Worm (Caenorhabditis elegans) whole organism, young adult: Measurements from ENCODE around the gene D1086.9.

Experiments
- B0336.3 ChIP-seq: fragments of 200-800 bp; sonication (Bioruptor generic); IDR thresholded peaks from 2 replicates; pipeline ENCODE4 v1.3.6; 2022; ENCODE audit warnings: missing genetic modification characterization, missing compliant biosample characterization
- D2030.7 ChIP-seq: fragments of 200-800 bp; sonication (Bioruptor generic); IDR thresholded peaks from 2 replicates; pipeline ENCODE4 v1.3.6; 2022; ENCODE audit warnings: missing genetic modification reagents, missing genetic modification characterization, missing compliant biosample characterization
- F10E7.11 ChIP-seq: sonication (generic microtip); optimal IDR thresholded peaks from 2 replicates; lab custom pipeline; 2017; ENCODE audit warnings: mild to moderate bottlenecking, missing genetic modification characterization, moderate library complexity, missing compliant biosample characterization
- F23B12.7 ChIP-seq: sonication (generic microtip); optimal IDR thresholded peaks from 2 replicates; lab custom pipeline; 2017; ENCODE audit warnings: missing genetic modification characterization, mild to moderate bottlenecking, missing compliant biosample characterization, antibody characterized with exemption, moderate library complexity; ENCODE audit not compliant: insufficient read depth
- F52B5.7 ChIP-seq: sonication (generic microtip); optimal IDR thresholded peaks from 2 replicates; lab custom pipeline; 2016; ENCODE audit warnings: mild to moderate bottlenecking, missing genetic modification characterization, missing compliant biosample characterization
- F57C9.4 ChIP-seq: sonication (generic microtip); optimal IDR thresholded peaks from 2 replicates; lab custom pipeline; 2017; ENCODE audit warnings: mild to moderate bottlenecking, missing genetic modification characterization, missing compliant biosample characterization
- Y56A3A.18 ChIP-seq: fragments of 200-800 bp; sonication (Bioruptor generic); IDR thresholded peaks from 2 replicates; pipeline ENCODE4 v1.3.6; 2022; ENCODE audit warnings: missing genetic modification reagents, missing genetic modification characterization, missing compliant biosample characterization
- Y79H2A.3 ChIP-seq: fragments of 200-800 bp; sonication (Bioruptor generic); conservative IDR thresholded peaks from 2 replicates; pipeline ENCODE4 v1.3.6; 2022; ENCODE audit warnings: missing genetic modification reagents, missing genetic modification characterization, missing compliant biosample characterization
- ZK185.1 ChIP-seq: sonication (generic microtip); optimal IDR thresholded peaks from 2 replicates; lab custom pipeline; 2016; ENCODE audit warnings: mild to moderate bottlenecking, missing genetic modification characterization, missing compliant biosample characterization; ENCODE audit not compliant: poor library complexity, severe bottlenecking
- akir-1 ChIP-seq: fragments of 200-800 bp; sonication (Bioruptor generic); optimal IDR thresholded peaks from 2 replicates; lab custom pipeline; 2018; ENCODE audit warnings: mild to moderate bottlenecking, missing genetic modification characterization, moderate library complexity, missing compliant biosample characterization
- aptf-2 ChIP-seq: fragments of 200-800 bp; sonication (Bioruptor generic); conservative IDR thresholded peaks from 2 replicates; pipeline ENCODE4 v1.3.6; 2022; ENCODE audit warnings: missing genetic modification reagents, missing genetic modification characterization, missing compliant biosample characterization
- bed-1 ChIP-seq: fragments of 200-800 bp; sonication (Bioruptor generic); IDR thresholded peaks from 2 replicates; pipeline ENCODE4 v1.3.6; 2022; ENCODE audit warnings: missing genetic modification reagents, missing genetic modification characterization, missing compliant biosample characterization
- bed-2 ChIP-seq: fragments of 200-800 bp; sonication (Bioruptor generic); IDR thresholded peaks from 2 replicates; pipeline ENCODE4 v1.3.6; 2022; ENCODE audit warnings: missing genetic modification reagents, missing genetic modification characterization, missing compliant biosample characterization
- ceh-40 ChIP-seq: fragments of 200-800 bp; sonication (Bioruptor generic); IDR thresholded peaks from 2 replicates; pipeline ENCODE4 v1.3.6; 2022; ENCODE audit warnings: missing genetic modification characterization, missing compliant biosample characterization
- ceh-79 ChIP-seq: sonication (generic microtip); optimal IDR thresholded peaks from 2 replicates; lab custom pipeline; 2017; ENCODE audit warnings: mild to moderate bottlenecking, missing genetic modification characterization, missing compliant biosample characterization
- dox-1 ChIP-seq: fragments of 200-800 bp; sonication (Bioruptor generic); IDR thresholded peaks from 2 replicates; pipeline ENCODE4 v1.3.6; 2022; ENCODE audit warnings: missing genetic modification reagents, missing genetic modification characterization, missing compliant biosample characterization
- egl-44 ChIP-seq: fragments of 200-800 bp; sonication (Bioruptor generic); IDR thresholded peaks from 2 replicates; pipeline ENCODE4 v1.3.6; 2022; ENCODE audit warnings: missing genetic modification reagents, missing genetic modification characterization, missing compliant biosample characterization
- fkh-3 ChIP-seq: sonication (generic microtip); optimal IDR thresholded peaks from 2 replicates; lab custom pipeline; 2016; ENCODE audit warnings: mild to moderate bottlenecking, missing genetic modification characterization, missing compliant biosample characterization
- hmg-1.2 ChIP-seq: fragments of 200-800 bp; sonication (Bioruptor generic); IDR thresholded peaks from 2 replicates; pipeline ENCODE4 v1.3.6; 2022; ENCODE audit warnings: missing genetic modification reagents, missing genetic modification characterization, missing compliant biosample characterization
- let-607 ChIP-seq, 2 experiments: fragments of 200-800 bp in 1 of 2; sonication (Bioruptor generic) in 1 of 2; sonication (generic microtip) in 1 of 2; optimal IDR thresholded peaks; 2 replicates each; lab custom pipeline; 2016 to 2018; ENCODE audit warnings: mild to moderate bottlenecking in 2 of 2, missing compliant biosample characterization in 2 of 2, missing genetic modification characterization in 2 of 2, moderate library complexity in 2 of 2, missing genotype in 1 of 2
- lin-40 ChIP-seq: sonication (generic microtip); optimal IDR thresholded peaks from 2 replicates; lab custom pipeline; 2016; ENCODE audit warnings: missing genetic modification characterization, mild to moderate bottlenecking, missing compliant biosample characterization, missing genotype, missing genetic modification reagents
- lsy-27 ChIP-seq: sonication (generic microtip); optimal IDR thresholded peaks from 2 replicates; lab custom pipeline; 2017; ENCODE audit warnings: missing genetic modification characterization, mild to moderate bottlenecking, missing compliant biosample characterization, antibody characterized with exemption, missing genotype, borderline replicate concordance; ENCODE audit not compliant: insufficient read depth
- mcd-1 ChIP-seq: fragments of 200-800 bp; sonication (Bioruptor generic); IDR thresholded peaks from 2 replicates; pipeline ENCODE4 v1.3.6; 2022; ENCODE audit warnings: missing genetic modification reagents, missing genetic modification characterization, missing compliant biosample characterization
- rcor-1 ChIP-seq: fragments of 200-800 bp; sonication (Bioruptor generic); IDR thresholded peaks from 2 replicates; pipeline ENCODE4 v1.3.6; 2022; ENCODE audit warnings: missing genetic modification reagents, missing genetic modification characterization, missing compliant biosample characterization
- repo-1 ChIP-seq: sonication (generic microtip); optimal IDR thresholded peaks from 2 replicates; lab custom pipeline; 2017; ENCODE audit warnings: mild to moderate bottlenecking, missing genetic modification characterization, missing compliant biosample characterization
- rpc-1 ChIP-seq, 2 experiments: fragments of 150-350 bp in 1 of 2; sonication (generic microtip) in 1 of 2; optimal IDR thresholded peaks; 2 replicates each; lab custom pipeline; 2014 to 2018; ENCODE audit warnings: missing biosample characterization in 1 of 2, missing genetic modification characterization in 1 of 2, missing genetic modification reagents in 1 of 2, missing genotype in 1 of 2
- snpc-1.1 ChIP-seq: sonication (generic microtip); optimal IDR thresholded peaks from 2 replicates; lab custom pipeline; 2017; ENCODE audit warnings: missing genetic modification characterization, mild to moderate bottlenecking, missing compliant biosample characterization, antibody characterized with exemption, moderate library complexity, missing genotype, missing genetic modification reagents; ENCODE audit not compliant: insufficient read depth
- snpc-4 ChIP-seq, 5 experiments: fragments of 150-350 bp in 1 of 5; sonication (generic microtip) in 4 of 5; optimal IDR thresholded peaks; 2 replicates each; lab custom pipeline; 2014 to 2018; ENCODE audit warnings: missing genetic modification characterization in 5 of 5, missing biosample characterization in 3 of 5, antibody characterized with exemption in 2 of 5, mild to moderate bottlenecking in 2 of 5, missing compliant biosample characterization in 2 of 5, missing genotype in 2 of 5, moderate library complexity in 2 of 5, missing genetic modification reagents in 1 of 5
- somi-1 ChIP-seq: fragments of 200-800 bp; sonication (Bioruptor generic); optimal IDR thresholded peaks from 2 replicates; lab custom pipeline; 2018; ENCODE audit warnings: mild to moderate bottlenecking, missing genetic modification characterization, missing compliant biosample characterization
- sptf-2 ChIP-seq: fragments of 200-800 bp; sonication (Bioruptor generic); optimal IDR thresholded peaks from 2 replicates; lab custom pipeline; 2018; ENCODE audit warnings: mild to moderate bottlenecking, missing genetic modification characterization, missing compliant biosample characterization
- tlf-1 ChIP-seq: fragments of 200-800 bp; sonication (Bioruptor generic); optimal IDR thresholded peaks from 2 replicates; lab custom pipeline; 2018; ENCODE audit warnings: mild to moderate bottlenecking, missing genetic modification characterization, missing compliant biosample characterization
- xnd-1 ChIP-seq: sonication (generic microtip); optimal IDR thresholded peaks from 2 replicates; lab custom pipeline; 2016; ENCODE audit warnings: missing genotype, missing genetic modification reagents, missing genetic modification characterization, missing compliant biosample characterization
- zfh-2 ChIP-seq: fragments of 200-800 bp; sonication (Bioruptor generic); conservative IDR thresholded peaks from 2 replicates; pipeline ENCODE4 v1.3.6; 2022; ENCODE audit warnings: missing genetic modification reagents, missing genetic modification characterization, missing compliant biosample characterization
- ztf-18 ChIP-seq: sonication (generic microtip); optimal IDR thresholded peaks from 2 replicates; lab custom pipeline; 2016; ENCODE audit warnings: missing genotype, mild to moderate bottlenecking, missing genetic modification characterization, missing compliant biosample characterization

D1086.9 gene

ce11 chrV:14055097-14055496, 49.0 kb upstream of the D1086.9 start (continued):
- TF ChIP-seq ztf-18: peak; percentile 55
- peak; percentile 73 for TF ChIP-seq F52B5.7 (tag; lab: Kevin White, UChicago)
- peak; percentile 99 for TF ChIP-seq mcd-1 (GFP tag; lab: Robert Waterston, UW)

ce11 chrV:14057540-14057939, 46.5 kb upstream of the D1086.9 start, which contains the start of gene F58D12.3:
Gene F58D12.3 (plus strand): TSS chrV:14057840.
- TF ChIP-seq akir-1 (GFP tag; lab: Kevin White, UChicago) (no peak), F23B12.7 (tag; lab: Kevin White, UChicago) (no peak), aptf-2 (no peak), repo-1 (tag; lab: Kevin White, UChicago) (no peak), rpc-1 (optimal IDR thresholded peaks at IDR 0.05; lab: Kevin White, UChicago) (no peak), rpc-1 (tag; optimal IDR thresholded peaks at IDR 0.05; lab: Kevin White, UChicago) (no peak), let-607 (tag; optimal IDR thresholded peaks at IDR 0.05; lab: Kevin White, UChicago) (no peak), ceh-79 (tag; lab: Kevin White, UChicago) (no peak), F57C9.4 (tag; lab: Kevin White, UChicago) (no peak), ZK185.1 (tag; lab: Kevin White, UChicago) (no peak), mcd-1 (GFP tag; lab: Robert Waterston, UW) (no peak), zfh-2 (GFP tag; lab: Robert Waterston, UW) (no peak), sptf-2 (GFP tag; lab: Kevin White, UChicago) (no peak), Y79H2A.3 (no peak), D2030.7 (GFP tag; lab: Robert Waterston, UW) (no peak), rcor-1 (GFP tag; lab: Robert Waterston, UW) (no peak), fkh-3 (no peak), snpc-4 (GFP tag; optimal IDR thresholded peaks at IDR 0.05; lab: Kevin White, UChicago) (no peak), snpc-4 (tag; optimal IDR thresholded peaks at IDR 0.05; lab: Kevin White, UChicago) (no peak), lin-40 (tag; lab: Kevin White, UChicago) (no peak), Y56A3A.18 (GFP tag; lab: Robert Waterston, UW) (no peak)
- TF ChIP-seq, all 124 proteins: peak for 0

ce11 chrV:14063980-14064379, 40.1 kb upstream of the D1086.9 start:
- TF ChIP-seq rpc-1 (optimal IDR thresholded peaks at IDR 0.05; lab: Kevin White, UChicago) (no peak), rpc-1 (tag; optimal IDR thresholded peaks at IDR 0.05; lab: Kevin White, UChicago) (no peak), lsy-27 (tag; lab: Kevin White, UChicago) (no peak), ceh-40 (GFP tag; lab: Robert Waterston, UW) (no peak), bed-1 (GFP tag; lab: Robert Waterston, UW) (no peak), akir-1 (GFP tag; lab: Kevin White, UChicago) (no peak), bed-2 (no peak), hmg-1.2 (GFP tag; lab: Robert Waterston, UW) (no peak), xnd-1 (tag; lab: Kevin White, UChicago) (no peak), egl-44 (no peak), tlf-1 (no peak), B0336.3 (GFP tag; lab: Robert Waterston, UW) (no peak)

- TF ChIP-seq F10E7.11 (tag; lab: Kevin White, UChicago) (no peak), hmg-1.2 (GFP tag; lab: Robert Waterston, UW) (no peak), snpc-1.1 (no peak), dox-1 (no peak), ceh-79 (tag; lab: Kevin White, UChicago) (no peak), somi-1 (GFP tag; lab: Kevin White, UChicago) (no peak)
These were observed 39.6 kb upstream of the D1086.9 start, which contains the start of gene D1086.21 for ce11 chrV:14064422-14064821. Gene D1086.21 (plus strand): TSS chrV:14064722.
